Fruit fly (Drosophila melanogaster) whole organism, adult: ENCODE results near the gene Tbc1d22.

Experiments
- CG11617 ChIP-seq: fragments of 200-800 bp; sonication (Bioruptor generic); optimal IDR thresholded peaks from 2 replicates; lab custom pipeline; 2017; ENCODE audit warnings: mild to moderate bottlenecking, missing biosample characterization, missing genetic modification reagents, missing genetic modification characterization
- CG12768 ChIP-seq: fragments of 200-800 bp; sonication (Bioruptor generic); optimal IDR thresholded peaks from 2 replicates; lab custom pipeline; 2017; ENCODE audit warnings: missing biosample characterization, missing genetic modification characterization, mild to moderate bottlenecking, moderate library complexity, missing genetic modification reagents
- CG14711 ChIP-seq: fragments of 200-800 bp; sonication (Bioruptor generic); optimal IDR thresholded peaks from 2 replicates; lab custom pipeline; 2018; ENCODE audit warnings: missing biosample characterization, mild to moderate bottlenecking, missing genetic modification characterization, moderate library complexity
- CG1620 ChIP-seq: fragments of 200-800 bp; sonication (Bioruptor generic); optimal IDR thresholded peaks from 2 replicates; lab custom pipeline; 2016; ENCODE audit warnings: missing biosample characterization, missing genetic modification characterization
- CG33017 ChIP-seq: fragments of 200-800 bp; sonication (Bioruptor generic); optimal IDR thresholded peaks from 2 replicates; lab custom pipeline; 2018; ENCODE audit warnings: missing biosample characterization, mild to moderate bottlenecking, missing genetic modification characterization, moderate library complexity
- CG5204 ChIP-seq: fragments of 200-800 bp; sonication (Bioruptor generic); optimal IDR thresholded peaks from 2 replicates; lab custom pipeline; 2016; ENCODE audit warnings: missing biosample characterization, missing genetic modification characterization
- CG7045 ChIP-seq: fragments of 200-800 bp; sonication (Bioruptor generic); optimal IDR thresholded peaks from 2 replicates; lab custom pipeline; 2017; ENCODE audit warnings: missing biosample characterization, mild to moderate bottlenecking, missing genetic modification characterization
- CG7101 ChIP-seq: fragments of 200-800 bp; sonication (Bioruptor generic); optimal IDR thresholded peaks from 2 replicates; lab custom pipeline; 2018; ENCODE audit warnings: missing biosample characterization, mild to moderate bottlenecking, missing genetic modification characterization, moderate library complexity
- Clk ChIP-seq: fragments of 200-800 bp; sonication (Bioruptor generic); optimal IDR thresholded peaks from 2 replicates; lab custom pipeline; 2017; ENCODE audit warnings: missing biosample characterization, missing genetic modification characterization
- Crg-1 ChIP-seq: fragments of 200-800 bp; sonication (Bioruptor generic); optimal IDR thresholded peaks from 2 replicates; lab custom pipeline; 2016; ENCODE audit warnings: missing biosample characterization, missing genetic modification characterization
- Hr96 ChIP-seq: fragments of 200-800 bp; sonication (Bioruptor generic); optimal IDR thresholded peaks from 2 replicates; lab custom pipeline; 2016; ENCODE audit warnings: missing biosample characterization, missing genetic modification characterization
- Mnt ChIP-seq: fragments of 200-800 bp; sonication (Bioruptor generic); optimal IDR thresholded peaks from 2 replicates; lab custom pipeline; 2016; ENCODE audit warnings: missing biosample characterization, mild to moderate bottlenecking, missing genetic modification characterization
- bab1 ChIP-seq: fragments of 200-800 bp; sonication (Bioruptor generic); optimal IDR thresholded peaks from 3 replicates; lab custom pipeline; 2019; ENCODE audit warnings: missing biosample characterization, mild to moderate bottlenecking, missing genetic modification characterization, moderate library complexity
- cic ChIP-seq: fragments of 200-800 bp; sonication (Bioruptor generic); optimal IDR thresholded peaks from 2 replicates; lab custom pipeline; 2017; ENCODE audit warnings: missing biosample characterization, mild to moderate bottlenecking, missing genetic modification characterization, moderate library complexity
- cnc ChIP-seq, 2 experiments: fragments of >200 bp; optimal IDR thresholded peaks; 2 replicates each; lab custom pipeline; 2017
- kay ChIP-seq: fragments of 200-800 bp; sonication (Bioruptor generic); peaks from one replicate; lab custom pipeline; 2016; ENCODE audit warnings: missing biosample characterization, missing genetic modification characterization, borderline replicate concordance
- ovo ChIP-seq: fragments of 200-800 bp; sonication (Bioruptor generic); optimal IDR thresholded peaks from 2 replicates; lab custom pipeline; 2016; ENCODE audit warnings: missing biosample characterization, missing genetic modification characterization
- pad ChIP-seq: fragments of 200-800 bp; sonication (Bioruptor generic); optimal IDR thresholded peaks from 3 replicates; lab custom pipeline; 2017; ENCODE audit warnings: missing biosample characterization, missing genetic modification characterization, mild to moderate bottlenecking, moderate library complexity, missing genetic modification reagents
- tj ChIP-seq: fragments of 200-800 bp; sonication (Bioruptor generic); optimal IDR thresholded peaks from 3 replicates; lab custom pipeline; 2017; ENCODE audit warnings: missing biosample characterization, mild to moderate bottlenecking, missing genetic modification characterization, moderate library complexity
- toe ChIP-seq: fragments of 200-800 bp; sonication (Bioruptor generic); optimal IDR thresholded peaks from 2 replicates; lab custom pipeline; 2016; ENCODE audit warnings: missing biosample characterization, missing genetic modification characterization

The Tbc1d22 gene

dm6 chr3R:21101453-21102214 is at the start of gene Tbc1d22, which contains the start of gene CG7044:
Gene Tbc1d22, plus strand, starts transcription at chr3R:21102199.
Gene CG7044, minus strand, starts transcription at chr3R:21101718.
- peak; percentile 28 for TF ChIP-seq CG33017 (tag; lab: Kevin White, UChicago)
- peak; percentile 43 for TF ChIP-seq CG1620 (GFP tag; lab: Kevin White, UChicago)
- TF ChIP-seq Crg-1 = peak; percentile 44
- TF ChIP-seq CG7045 (GFP tag; lab: Kevin White, UChicago) = peak; percentile 8
- peak; percentile 39 for TF ChIP-seq tj (GFP tag; lab: Kevin White, UChicago)
- no peak for TF ChIP-seq Clk (GFP tag; lab: Kevin White, UChicago)
- TF ChIP-seq Hr96 (GFP tag; lab: Kevin White, UChicago) = no peak
- TF ChIP-seq CG7101 = peak; percentile 56
- TF ChIP-seq bab1 (GFP tag; lab: Kevin White, UChicago) = no peak
- TF ChIP-seq ovo (GFP tag; lab: Kevin White, UChicago) = peak; percentile 80
- TF ChIP-seq CG12768 (GFP tag; lab: Kevin White, UChicago) = no peak
- peak; percentile 51 for TF ChIP-seq Mnt (GFP tag; lab: Kevin White, UChicago)
- TF ChIP-seq pad (GFP tag; lab: Kevin White, UChicago) = peak; percentile 42
- peak; percentile 75 for TF ChIP-seq CG11617 (GFP tag; lab: Kevin White, UChicago)
- TF ChIP-seq CG14711 (tag; lab: Kevin White, UChicago) = peak; percentile 80

dm6 chr3R:21057519-21057918 is 44.5 kb upstream of the Tbc1d22 start:
- TF ChIP-seq Clk (GFP tag; lab: Kevin White, UChicago) = no peak
- TF ChIP-seq toe (GFP tag; lab: Kevin White, UChicago) = no peak
- TF ChIP-seq CG33017 (tag; lab: Kevin White, UChicago) = no peak
- no peak for TF ChIP-seq kay (GFP tag; lab: Kevin White, UChicago)
- no peak for TF ChIP-seq CG7045 (GFP tag; lab: Kevin White, UChicago)
- no peak for TF ChIP-seq CG14711 (tag; lab: Kevin White, UChicago)
- no peak for TF ChIP-seq pad (GFP tag; lab: Kevin White, UChicago)
- TF ChIP-seq CG12768 (GFP tag; lab: Kevin White, UChicago) = no peak

dm6 chr3R:21059486-21060356 is 42.3 kb upstream of the Tbc1d22 start:
- TF ChIP-seq bab1 (GFP tag; lab: Kevin White, UChicago) (no peak), CG12768 (GFP tag; lab: Kevin White, UChicago) (no peak), CG7101 (no peak), Clk (GFP tag; lab: Kevin White, UChicago) (no peak), tj (GFP tag; lab: Kevin White, UChicago) (no peak), kay (GFP tag; lab: Kevin White, UChicago) (no peak), CG1620 (GFP tag; lab: Kevin White, UChicago) (no peak), Crg-1 (no peak), cic (GFP tag; lab: Kevin White, UChicago) (no peak), cnc (optimal IDR thresholded peaks at IDR 0.05; lab: Kevin White, UChicago) (no peak), CG14711 (tag; lab: Kevin White, UChicago) (no peak)

- TF ChIP-seq Crg-1 (no peak), toe (GFP tag; lab: Kevin White, UChicago) (no peak), Mnt (GFP tag; lab: Kevin White, UChicago) (peak; percentile 76), Clk (GFP tag; lab: Kevin White, UChicago) (no peak), CG1620 (GFP tag; lab: Kevin White, UChicago) (no peak), CG5204 (GFP tag; lab: Kevin White, UChicago) (no peak), ovo (GFP tag; lab: Kevin White, UChicago) (peak; percentile 37), tj (GFP tag; lab: Kevin White, UChicago) (peak; percentile 59), Hr96 (GFP tag; lab: Kevin White, UChicago) (no peak), CG11617 (GFP tag; lab: Kevin White, UChicago) (no peak), pad (GFP tag; lab: Kevin White, UChicago) (peak; percentile 98), CG7045 (GFP tag; lab: Kevin White, UChicago) (no peak), cnc (optimal IDR thresholded peaks at IDR 0.05; lab: Kevin White, UChicago) (no peak), kay (GFP tag; lab: Kevin White, UChicago) (no peak), CG7101 (peak; percentile 11), cic (GFP tag; lab: Kevin White, UChicago) (peak; percentile 10), CG14711 (tag; lab: Kevin White, UChicago) (no peak), bab1 (GFP tag; lab: Kevin White, UChicago) (no peak), CG33017 (tag; lab: Kevin White, UChicago) (no peak), CG12768 (GFP tag; lab: Kevin White, UChicago) (peak; percentile 19)
Observed at dm6 chr3R:21060430-21061245, 41.4 kb upstream of the Tbc1d22 start, which contains the start of gene Mvl. Gene Mvl, minus strand, starts transcription at chr3R:21060800.
